Worm (Caenorhabditis elegans) whole organism, young adult: ENCODE measurements around the gene C17B7.9.

Experiments
- B0019.2 ChIP-seq: fragments of 200-800 bp; sonication (Bioruptor generic); conservative IDR thresholded peaks from 2 replicates; pipeline ENCODE4 v1.3.6; 2022; ENCODE audit warnings: missing genetic modification reagents, missing genetic modification characterization, missing compliant biosample characterization
- C17E4.6 ChIP-seq: fragments of 200-800 bp; sonication (Bioruptor generic); IDR thresholded peaks from 2 replicates; pipeline ENCODE4 v1.3.6; 2022; ENCODE audit warnings: missing genetic modification reagents, missing genetic modification characterization, missing compliant biosample characterization
- ama-1 ChIP-seq, 3 experiments: fragments of 150-350 bp in 1 of 3; sonication (generic microtip) in 2 of 3; optimal IDR thresholded peaks; 2 replicates each; lab custom pipeline; 2014 to 2018; ENCODE audit warnings: missing biosample characterization in 2 of 3, missing genetic modification characterization in 2 of 3, missing genetic modification reagents in 2 of 3
- lin-26 ChIP-seq: fragments of 200-800 bp; sonication (Bioruptor generic); IDR thresholded peaks from 2 replicates; pipeline ENCODE4 v1.3.6; 2022; ENCODE audit warnings: missing genetic modification reagents, missing genetic modification characterization, missing compliant biosample characterization
- nhr-27 ChIP-seq: fragments of 200-800 bp; sonication (Bioruptor generic); optimal IDR thresholded peaks from 2 replicates; lab custom pipeline; 2018; ENCODE audit warnings: mild to moderate bottlenecking, missing genetic modification characterization, moderate library complexity, missing compliant biosample characterization
- nhr-90 ChIP-seq: sonication (generic microtip); optimal IDR thresholded peaks from 2 replicates; lab custom pipeline; 2016; ENCODE audit warnings: missing genotype, mild to moderate bottlenecking, missing genetic modification characterization, missing compliant biosample characterization
- sea-2 ChIP-seq: fragments of 200-800 bp; sonication (Bioruptor generic); IDR thresholded peaks from 2 replicates; pipeline ENCODE4 v1.3.6; 2022; ENCODE audit warnings: missing genetic modification characterization, missing compliant biosample characterization
- snpc-4 ChIP-seq, 5 experiments: fragments of 150-350 bp in 1 of 5; sonication (generic microtip) in 4 of 5; optimal IDR thresholded peaks; 2 replicates each; lab custom pipeline; 2014 to 2018; ENCODE audit warnings: missing genetic modification characterization in 5 of 5, missing biosample characterization in 3 of 5, antibody characterized with exemption in 2 of 5, mild to moderate bottlenecking in 2 of 5, missing compliant biosample characterization in 2 of 5, missing genotype in 2 of 5, moderate library complexity in 2 of 5, missing genetic modification reagents in 1 of 5
- sptf-2 ChIP-seq: fragments of 200-800 bp; sonication (Bioruptor generic); optimal IDR thresholded peaks from 2 replicates; lab custom pipeline; 2018; ENCODE audit warnings: mild to moderate bottlenecking, missing genetic modification characterization, missing compliant biosample characterization
- unc-130 ChIP-seq: sonication (generic microtip); optimal IDR thresholded peaks from 2 replicates; lab custom pipeline; 2016; ENCODE audit warnings: missing genetic modification reagents, missing genetic modification characterization, missing compliant biosample characterization
- zim-3 ChIP-seq: sonication (generic microtip); optimal IDR thresholded peaks from 2 replicates; lab custom pipeline; 2017; ENCODE audit warnings: mild to moderate bottlenecking, missing genetic modification characterization, moderate library complexity, missing compliant biosample characterization
- ztf-22 ChIP-seq: fragments of 200-800 bp; sonication (Bioruptor generic); optimal IDR thresholded peaks from 2 replicates; lab custom pipeline; 2018; ENCODE audit warnings: mild to moderate bottlenecking, missing genetic modification characterization, moderate library complexity, missing compliant biosample characterization
- ztf-6 ChIP-seq: fragments of 200-800 bp; sonication (Bioruptor generic); IDR thresholded peaks from 2 replicates; pipeline ENCODE4 v1.3.6; 2022; ENCODE audit warnings: missing genetic modification reagents, missing genetic modification characterization, missing compliant biosample characterization

- TF ChIP-seq nhr-90 (tag; lab: Kevin White, UChicago) (no peak), ztf-22 (no peak), nhr-27 (tag; lab: Kevin White, UChicago) (no peak), zim-3 (tag; lab: Kevin White, UChicago) (no peak), lin-26 (no peak), snpc-4 (GFP tag; optimal IDR thresholded peaks at IDR 0.05; lab: Kevin White, UChicago) (no peak), snpc-4 (tag; optimal IDR thresholded peaks at IDR 0.05; lab: Kevin White, UChicago) (no peak), C17E4.6 (GFP tag; lab: Robert Waterston, UW) (no peak), sptf-2 (GFP tag; lab: Kevin White, UChicago) (no peak), unc-130 (no peak), ama-1 (optimal IDR thresholded peaks at IDR 0.05; lab: Kevin White, UChicago) (no peak), ama-1 (GFP tag; optimal IDR thresholded peaks at IDR 0.05; lab: Kevin White, UChicago) (no peak), B0019.2 (GFP tag; lab: Robert Waterston, UW) (no peak), ztf-6 (no peak), sea-2 (GFP tag; lab: Robert Waterston, UW) (no peak)
These were observed 34.2 kb downstream of the C17B7.9 start, which contains the start of gene srx-122 for ce11 chrV:3297764-3298163.
